Worm (Caenorhabditis elegans) whole organism, early embryonic: ENCODE data around the gene F11G11.4.
A peak's percentile ranks its signal among the peaks of the same experiment; 100 is the strongest.
"Not testable (repeated sequence)": the region's sequence is repeated elsewhere in the genome, so short reads cannot be mapped to it uniquely, and the experiment has no call there.

Experiments used
- B0310.2 ChIP-seq: sonication (generic microtip); optimal IDR thresholded peaks from 2 replicates; lab custom pipeline; 2016; ENCODE audit warnings: mild to moderate bottlenecking, missing genetic modification characterization, missing compliant biosample characterization
- F13C5.2 ChIP-seq: sonication (generic microtip); optimal IDR thresholded peaks from 2 replicates; lab custom pipeline; 2017; ENCODE audit warnings: mild to moderate bottlenecking, missing genetic modification characterization, inconsistent platforms, missing compliant biosample characterization
- aly-1 ChIP-seq: sonication (generic microtip); optimal IDR thresholded peaks from 2 replicates; lab custom pipeline; 2016; ENCODE audit warnings: missing genetic modification characterization, missing compliant biosample characterization
- ama-1 ChIP-seq: fragments of 150-350 bp; optimal IDR thresholded peaks from 2 replicates; lab custom pipeline; 2014
- ceh-13 ChIP-seq: fragments of 200-800 bp; sonication (Bioruptor generic); optimal IDR thresholded peaks from 2 replicates; lab custom pipeline; 2018; ENCODE audit warnings: mild to moderate bottlenecking, missing genetic modification characterization, missing compliant biosample characterization
- ceh-36 ChIP-seq: sonication (generic microtip); optimal IDR thresholded peaks from 2 replicates; lab custom pipeline; 2016; ENCODE audit warnings: missing genetic modification characterization, inconsistent platforms, missing compliant biosample characterization
- ets-7 ChIP-seq: sonication (generic microtip); optimal IDR thresholded peaks from 2 replicates; lab custom pipeline; 2016; ENCODE audit warnings: missing genotype, missing genetic modification characterization, missing compliant biosample characterization
- flt-1 ChIP-seq: fragments of 200-800 bp; sonication (Bioruptor generic); IDR thresholded peaks from 2 replicates; pipeline ENCODE4 v1.3.6; 2022; ENCODE audit warnings: missing genetic modification characterization, missing compliant biosample characterization
- hmbx-1 ChIP-seq: sonication (generic microtip); optimal IDR thresholded peaks from 2 replicates; lab custom pipeline; 2016; ENCODE audit warnings: mild to moderate bottlenecking, missing genetic modification characterization, missing compliant biosample characterization
- hmg-4 ChIP-seq: fragments of 200-800 bp; sonication (Bioruptor generic); optimal IDR thresholded peaks from 2 replicates; lab custom pipeline; 2018; ENCODE audit warnings: mild to moderate bottlenecking, missing genetic modification characterization, missing compliant biosample characterization
- hnd-1 ChIP-seq: sonication (generic microtip); optimal IDR thresholded peaks from 2 replicates; lab custom pipeline; 2016; ENCODE audit warnings: missing genetic modification characterization, missing compliant biosample characterization
- pes-1 ChIP-seq: fragments of 200-800 bp; sonication (Bioruptor generic); IDR thresholded peaks from 2 replicates; pipeline ENCODE4 v1.3.6; 2022; ENCODE audit warnings: missing genetic modification reagents, missing genetic modification characterization, missing compliant biosample characterization
- scrt-1 ChIP-seq: fragments of 200-800 bp; sonication (Bioruptor generic); IDR thresholded peaks from 2 replicates; pipeline ENCODE4 v1.3.6; 2022; ENCODE audit warnings: missing genetic modification characterization, missing compliant biosample characterization
- sea-1 ChIP-seq: fragments of 200-800 bp; sonication (Bioruptor generic); conservative IDR thresholded peaks from 2 replicates; pipeline ENCODE4 v1.3.6; 2022; ENCODE audit warnings: missing genetic modification characterization, missing compliant biosample characterization
- tbx-11 ChIP-seq: fragments of 200-800 bp; sonication (Bioruptor generic); IDR thresholded peaks from 2 replicates; pipeline ENCODE4 v1.3.6; 2022; ENCODE audit warnings: missing genetic modification characterization, missing compliant biosample characterization
- tbx-37 ChIP-seq: fragments of 200-800 bp; sonication (Bioruptor generic); conservative IDR thresholded peaks from 2 replicates; pipeline ENCODE4 v1.3.6; 2022; ENCODE audit warnings: missing genetic modification reagents, missing genetic modification characterization, missing compliant biosample characterization
- tra-4 ChIP-seq: sonication (generic microtip); optimal IDR thresholded peaks from 2 replicates; lab custom pipeline; 2017; ENCODE audit warnings: missing genetic modification characterization, missing compliant biosample characterization

The F11G11.4 gene

DNA sequence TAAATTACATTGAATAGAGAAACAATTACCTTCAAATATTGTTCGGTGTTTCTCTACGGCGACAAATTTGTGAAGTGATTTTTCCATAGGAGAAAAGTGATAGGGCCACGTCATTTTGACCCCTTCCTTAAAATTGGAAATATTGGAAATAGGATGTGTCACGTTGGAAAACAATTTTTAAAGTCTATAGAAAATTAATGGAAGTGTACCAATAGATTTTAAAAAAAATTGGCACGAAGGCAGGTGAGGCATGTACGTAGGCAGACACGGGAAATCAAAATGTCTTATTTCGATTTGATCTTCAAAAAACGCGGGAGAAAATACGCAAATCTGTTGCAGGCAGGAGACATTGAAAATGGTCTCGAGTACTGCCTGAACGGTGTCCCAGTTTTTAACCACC, 22.7 kb upstream of the F11G11.4 start, which contains the start of gene C33F10.12:
C33F10.12 (minus strand) TSS at position 101 of the 400 bp plus-strand sequence.
- TF ChIP-seq F13C5.2 (no peak), sea-1 (GFP tag; lab: Robert Waterston, UW) (no peak), flt-1 (GFP tag; lab: Robert Waterston, UW) (no peak)

DNA sequence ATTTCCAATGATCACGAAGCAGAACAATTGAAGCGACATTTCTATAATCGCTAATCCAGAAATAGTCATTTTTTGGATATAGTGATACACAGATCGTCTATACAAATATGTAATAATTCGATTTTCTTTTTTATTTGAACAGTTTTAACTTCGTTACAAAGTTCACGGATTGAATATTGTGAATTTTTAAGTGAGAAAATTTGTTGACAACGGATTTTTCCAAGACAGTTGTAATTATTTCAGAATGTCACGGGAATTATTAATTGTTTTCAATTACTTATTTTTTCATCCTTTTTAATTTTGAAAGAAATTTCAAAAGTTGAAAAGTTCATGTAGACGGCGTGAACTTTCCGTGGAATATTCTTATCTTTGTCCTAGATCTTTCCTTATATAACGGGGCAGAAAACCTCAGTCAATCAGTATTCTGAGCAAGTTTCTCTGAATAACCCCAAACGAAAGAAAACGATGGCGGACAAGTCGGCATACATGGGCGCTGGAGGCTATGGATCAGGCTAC, 18.2 kb upstream of the F11G11.4 start, which contains the start of the genes T23B7.2 and nspd-4:
T23B7.2 (minus strand) TSS at position 101 of the 516 bp plus-strand sequence.
nspd-4 (plus strand) TSS at position 466 of the 516 bp plus-strand sequence.
- not testable (repeated sequence) for TF ChIP-seq tra-4 (tag; lab: Kevin White, UChicago); flt-1 (GFP tag; lab: Robert Waterston, UW); F13C5.2

DNA sequence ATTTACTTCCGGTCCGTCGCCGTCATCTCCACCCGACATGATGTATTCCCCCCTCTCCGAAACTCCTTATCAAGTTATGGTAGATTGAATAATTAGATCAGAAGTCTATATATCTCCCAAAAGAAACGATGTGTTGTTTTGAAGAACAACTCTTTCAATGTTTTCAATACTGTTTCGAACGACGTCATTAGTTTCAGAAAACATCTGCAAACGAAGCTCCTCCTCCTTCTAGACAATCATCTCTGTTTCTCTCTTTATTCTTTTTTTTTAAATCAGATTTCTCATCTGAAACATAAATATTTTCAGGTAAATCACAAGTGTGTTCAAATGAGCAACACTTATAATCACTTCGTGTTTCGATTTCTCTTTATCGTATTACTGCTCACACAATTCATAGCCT, 10.5 kb upstream of the F11G11.4 start, which contains the start of gene T23B7.3:
T23B7.3 (plus strand) TSS at position 301 of the 400 bp plus-strand sequence.
- no peak for TF ChIP-seq flt-1 (GFP tag; lab: Robert Waterston, UW)
- TF ChIP-seq ceh-36: no peak
- TF ChIP-seq hmbx-1: no peak
- no peak for TF ChIP-seq ets-7
- no peak for TF ChIP-seq hnd-1 (tag; lab: Kevin White, UChicago)
- no peak for TF ChIP-seq hmg-4 (GFP tag; lab: Kevin White, UChicago)
- no peak for TF ChIP-seq ama-1 (lab: Kevin White, UChicago)
- TF ChIP-seq sea-1 (GFP tag; lab: Robert Waterston, UW): no peak
- no peak for TF ChIP-seq tbx-11 (GFP tag; lab: Robert Waterston, UW)

DNA sequence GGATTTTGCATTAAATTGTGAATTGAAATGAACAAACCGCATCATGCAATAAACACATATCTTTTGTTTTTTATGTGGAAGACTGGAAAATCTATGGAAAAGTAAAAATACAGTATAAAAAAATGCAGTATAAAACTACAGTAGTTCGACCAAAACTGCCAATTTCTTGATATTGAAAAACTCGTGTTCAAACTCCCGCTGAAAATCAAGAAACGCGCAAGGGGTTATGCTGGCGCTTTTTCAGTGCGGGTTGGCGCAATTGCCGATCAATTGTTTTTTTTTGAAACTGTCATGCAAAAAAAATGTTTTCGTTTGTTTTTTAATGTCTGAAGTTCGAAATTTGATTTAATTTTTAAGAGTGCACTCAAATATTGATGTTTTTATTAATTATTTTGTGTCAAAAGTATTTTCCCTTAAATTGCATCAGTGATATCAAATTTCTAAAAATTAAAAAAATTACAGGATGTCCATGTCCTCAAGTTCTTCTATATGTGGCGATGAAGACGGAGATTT, 8.7 kb upstream of the F11G11.4 start, which contains the start of gene dnj-9:
dnj-9 (plus strand) TSS at position 463 of the 513 bp plus-strand sequence.
- TF ChIP-seq hmbx-1 (peak; percentile 29), flt-1 (GFP tag; lab: Robert Waterston, UW) (peak; percentile 62; the same call in 1 of the 2 replicates), hnd-1 (tag; lab: Kevin White, UChicago) (peak; percentile 32), pes-1 (GFP tag; lab: Robert Waterston, UW) (peak; percentile 48; the same call in 1 of the 2 replicates), sea-1 (GFP tag; lab: Robert Waterston, UW) (no peak), ceh-13 (no peak), hmg-4 (GFP tag; lab: Kevin White, UChicago) (no peak), aly-1 (tag; lab: Kevin White, UChicago) (no peak), tbx-11 (GFP tag; lab: Robert Waterston, UW) (no peak), tbx-37 (GFP tag; lab: Robert Waterston, UW) (0 out of 2 replicates have a peak, but pooled peaks have one; percentile 31), F13C5.2 (peak; percentile 68), ceh-36 (peak; percentile 30), ama-1 (lab: Kevin White, UChicago) (no peak), ets-7 (no peak), B0310.2 (tag; lab: Kevin White, UChicago) (no peak), tra-4 (tag; lab: Kevin White, UChicago) (no peak), scrt-1 (GFP tag; lab: Robert Waterston, UW) (peak; percentile 59; the same call in 1 of the 2 replicates)

DNA sequence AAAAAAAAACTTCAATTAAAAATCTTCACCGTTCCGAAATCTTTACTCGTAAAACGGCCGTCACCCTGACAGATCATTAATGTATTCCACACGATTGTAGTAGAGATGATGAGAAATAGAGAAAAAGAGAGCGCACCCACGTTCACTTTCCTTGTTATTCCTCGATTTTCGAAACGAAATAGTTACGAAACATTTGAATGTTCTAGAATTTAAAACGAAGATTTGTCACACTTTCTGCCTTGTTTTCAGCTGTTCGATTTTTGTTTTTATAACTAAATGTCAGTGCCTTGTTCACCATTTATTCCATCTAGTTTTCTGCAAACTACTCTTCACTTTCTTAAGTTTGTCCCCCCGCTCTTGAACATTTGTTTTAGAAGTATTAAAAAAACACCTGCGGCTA, 5.6 kb upstream of the F11G11.4 start:
- TF ChIP-seq ets-7: no peak
- TF ChIP-seq scrt-1 (GFP tag; lab: Robert Waterston, UW): no peak
- TF ChIP-seq flt-1 (GFP tag; lab: Robert Waterston, UW): no peak
- TF ChIP-seq sea-1 (GFP tag; lab: Robert Waterston, UW): no peak
- TF ChIP-seq ceh-36: no peak
- TF ChIP-seq hnd-1 (tag; lab: Kevin White, UChicago): no peak
- TF ChIP-seq hmbx-1: no peak
- no peak for TF ChIP-seq F13C5.2
- no peak for TF ChIP-seq tra-4 (tag; lab: Kevin White, UChicago)

DNA sequence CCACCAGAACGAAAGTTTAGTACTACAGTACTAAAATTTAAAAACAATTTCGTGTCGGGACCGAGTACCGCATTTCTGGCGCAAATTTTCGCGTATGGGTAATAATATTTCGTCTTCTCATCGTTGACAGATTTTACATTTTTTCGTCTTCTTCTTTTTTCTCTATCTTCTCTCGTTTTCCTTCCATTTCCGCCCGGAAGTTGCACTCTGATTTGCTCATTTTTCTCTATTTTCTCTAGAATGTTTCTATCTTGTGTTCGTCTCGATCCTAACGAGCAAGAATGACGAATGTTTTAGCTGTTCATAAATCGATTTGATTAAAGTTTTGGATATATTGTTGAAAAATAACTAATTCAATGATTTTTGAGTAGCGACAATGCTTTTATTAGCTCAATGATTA, 4.9 kb upstream of the F11G11.4 start:
- TF ChIP-seq hmbx-1: no peak
- TF ChIP-seq hmg-4 (GFP tag; lab: Kevin White, UChicago): no peak
- no peak for TF ChIP-seq ama-1 (lab: Kevin White, UChicago)
- TF ChIP-seq ets-7: no peak
- no peak for TF ChIP-seq aly-1 (tag; lab: Kevin White, UChicago)
- TF ChIP-seq tbx-37 (GFP tag; lab: Robert Waterston, UW): no peak
- no peak for TF ChIP-seq scrt-1 (GFP tag; lab: Robert Waterston, UW)
- TF ChIP-seq F13C5.2: no peak
- TF ChIP-seq pes-1 (GFP tag; lab: Robert Waterston, UW): no peak

DNA sequence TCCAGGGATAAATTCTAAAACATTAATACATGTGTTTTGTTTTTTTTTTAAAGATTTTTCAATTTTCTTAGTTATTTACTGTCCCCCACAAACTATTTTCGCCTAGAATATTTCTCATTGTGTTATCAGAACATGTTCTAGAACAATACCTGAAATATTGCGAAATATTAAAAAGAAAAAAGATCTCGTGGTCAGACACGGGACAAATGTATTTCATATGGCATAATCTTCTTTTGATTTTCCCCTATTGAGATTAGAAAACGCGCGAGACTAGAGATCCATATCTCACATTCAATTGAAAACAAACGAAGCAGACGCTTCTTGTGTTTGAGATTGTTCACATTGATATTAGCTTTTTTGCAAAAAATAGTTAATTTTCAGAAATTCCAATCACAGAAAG, 4.3 kb upstream of the F11G11.4 start:
- TF ChIP-seq pes-1 (GFP tag; lab: Robert Waterston, UW): no peak
- TF ChIP-seq ets-7: no peak
- TF ChIP-seq ceh-13: no peak
- TF ChIP-seq tra-4 (tag; lab: Kevin White, UChicago): no peak
- no peak for TF ChIP-seq flt-1 (GFP tag; lab: Robert Waterston, UW)
- no peak for TF ChIP-seq scrt-1 (GFP tag; lab: Robert Waterston, UW)
- no peak for TF ChIP-seq F13C5.2
- TF ChIP-seq hmbx-1: no peak
- no peak for TF ChIP-seq hnd-1 (tag; lab: Kevin White, UChicago)
- no peak for TF ChIP-seq tbx-37 (GFP tag; lab: Robert Waterston, UW)
- no peak for TF ChIP-seq B0310.2 (tag; lab: Kevin White, UChicago)
- TF ChIP-seq tbx-11 (GFP tag; lab: Robert Waterston, UW): no peak
- TF ChIP-seq ceh-36: no peak
- no peak for TF ChIP-seq sea-1 (GFP tag; lab: Robert Waterston, UW)
- TF ChIP-seq ama-1 (lab: Kevin White, UChicago): no peak
- no peak for TF ChIP-seq aly-1 (tag; lab: Kevin White, UChicago)
- TF ChIP-seq hmg-4 (GFP tag; lab: Kevin White, UChicago): no peak
